Worm (Caenorhabditis elegans) whole organism, L4 larva: Measurements from ENCODE around the gene npr-31.

Experiments used
- Y5F2A.4 ChIP-seq: fragments of 200-800 bp; sonication (Bioruptor generic); optimal IDR thresholded peaks from 2 replicates; lab custom pipeline; 2018; ENCODE audit warnings: mild to moderate bottlenecking, missing genetic modification characterization, missing compliant biosample characterization
- aly-2 ChIP-seq: sonication (generic microtip); optimal IDR thresholded peaks from 2 replicates; lab custom pipeline; 2018; ENCODE audit warnings: missing biosample characterization, missing genetic modification characterization
- ceh-44 ChIP-seq: fragments of 200-800 bp; sonication (Bioruptor generic); IDR thresholded peaks from 2 replicates; pipeline ENCODE4 v1.3.6; 2022; ENCODE audit warnings: missing genetic modification reagents, missing genetic modification characterization, missing compliant biosample characterization
- ctbp-1 ChIP-seq: fragments of 200-800 bp; sonication (Bioruptor generic); IDR thresholded peaks from 2 replicates; pipeline ENCODE4 v1.3.6; 2022; ENCODE audit warnings: missing genetic modification reagents, missing genetic modification characterization, missing compliant biosample characterization
- daf-12 ChIP-seq: fragments of 150-350 bp; optimal IDR thresholded peaks from 2 replicates; lab custom pipeline; 2014; ENCODE audit warnings: missing biosample characterization, missing genetic modification reagents, missing genetic modification characterization
- daf-19 ChIP-seq: fragments of 200-800 bp; sonication (Bioruptor generic); conservative IDR thresholded peaks from 2 replicates; pipeline ENCODE4 v1.3.6; 2022; ENCODE audit warnings: missing genetic modification characterization, missing compliant biosample characterization
- dmd-8 ChIP-seq: fragments of 200-800 bp; sonication (Bioruptor generic); IDR thresholded peaks from 2 replicates; pipeline ENCODE4 v1.3.6; 2022; ENCODE audit warnings: missing genetic modification characterization, missing compliant biosample characterization
- egl-27 ChIP-seq: sonication (generic microtip); optimal IDR thresholded peaks from 3 replicates; lab custom pipeline; 2017; ENCODE audit warnings: missing biosample characterization, missing genetic modification reagents, missing genetic modification characterization
- egl-43 ChIP-seq: fragments of 200-800 bp; sonication (Bioruptor generic); IDR thresholded peaks from 2 replicates; pipeline ENCODE4 v1.3.6; 2022; ENCODE audit warnings: missing genetic modification reagents, missing genetic modification characterization, missing compliant biosample characterization
- fkh-10 ChIP-seq: fragments of 150-350 bp; optimal IDR thresholded peaks from 2 replicates; lab custom pipeline; 2014; ENCODE audit warnings: missing biosample characterization, missing genetic modification reagents, missing genetic modification characterization
- gei-8 ChIP-seq: fragments of 200-800 bp; sonication (Bioruptor generic); optimal IDR thresholded peaks from 2 replicates; lab custom pipeline; 2018; ENCODE audit warnings: mild to moderate bottlenecking, missing genetic modification characterization, missing compliant biosample characterization
- lin-1 ChIP-seq: fragments of 200-800 bp; sonication (Bioruptor generic); IDR thresholded peaks from 2 replicates; pipeline ENCODE4 v1.3.6; 2022; ENCODE audit warnings: missing genetic modification reagents, missing genetic modification characterization, missing compliant biosample characterization
- lir-3 ChIP-seq: sonication (generic microtip); optimal IDR thresholded peaks from 2 replicates; lab custom pipeline; 2016; ENCODE audit warnings: mild to moderate bottlenecking, missing genetic modification characterization, missing compliant biosample characterization
- lsy-2 ChIP-seq, 2 experiments: fragments of 150-350 bp in 1 of 2; sonication (generic microtip) in 1 of 2; optimal IDR thresholded peaks; 2 replicates each; lab custom pipeline; 2014 to 2017; ENCODE audit warnings: missing biosample characterization in 2 of 2, missing genetic modification characterization in 2 of 2
- madf-9 ChIP-seq: fragments of 200-800 bp; sonication (Bioruptor generic); conservative IDR thresholded peaks from 2 replicates; pipeline ENCODE4 v1.3.6; 2022; ENCODE audit warnings: missing genetic modification reagents, missing genetic modification characterization, missing compliant biosample characterization
- mdl-1 ChIP-seq, 2 experiments: fragments of 150-350 bp in 1 of 2; sonication (generic microtip) in 1 of 2; optimal IDR thresholded peaks; 2 replicates each; lab custom pipeline; 2014 to 2017; ENCODE audit warnings: missing biosample characterization in 2 of 2, missing genetic modification characterization in 2 of 2
- nhr-102 ChIP-seq: sonication (generic microtip); optimal IDR thresholded peaks from 2 replicates; lab custom pipeline; 2016; ENCODE audit warnings: mild to moderate bottlenecking, missing genetic modification characterization, moderate library complexity, missing compliant biosample characterization
- nhr-111 ChIP-seq: fragments of 200-800 bp; sonication (Bioruptor generic); optimal IDR thresholded peaks from 2 replicates; lab custom pipeline; 2018; ENCODE audit warnings: mild to moderate bottlenecking, missing genetic modification characterization, missing compliant biosample characterization
- nhr-25 ChIP-seq: sonication (generic microtip); optimal IDR thresholded peaks from 2 replicates; lab custom pipeline; 2017; ENCODE audit warnings: missing genetic modification characterization, mild to moderate bottlenecking, missing compliant biosample characterization, antibody characterized with exemption, moderate library complexity, borderline replicate concordance; ENCODE audit not compliant: insufficient read depth
- nhr-42 ChIP-seq: fragments of 200-800 bp; sonication (Bioruptor generic); IDR thresholded peaks from 2 replicates; pipeline ENCODE4 v1.3.6; 2022; ENCODE audit warnings: missing genetic modification characterization, missing compliant biosample characterization
- nhr-77 ChIP-seq: fragments of 150-350 bp; optimal IDR thresholded peaks from 2 replicates; lab custom pipeline; 2014; ENCODE audit warnings: missing biosample characterization, missing genetic modification characterization
- sdz-12 ChIP-seq: fragments of 200-800 bp; sonication (Bioruptor generic); optimal IDR thresholded peaks from 2 replicates; lab custom pipeline; 2018; ENCODE audit warnings: mild to moderate bottlenecking, missing genetic modification characterization, missing compliant biosample characterization
- spr-3 ChIP-seq: fragments of 200-800 bp; sonication (Bioruptor generic); optimal IDR thresholded peaks from 2 replicates; lab custom pipeline; 2018; ENCODE audit warnings: mild to moderate bottlenecking, missing genetic modification characterization, missing compliant biosample characterization
- tag-97 ChIP-seq: fragments of 200-800 bp; sonication (Bioruptor generic); IDR thresholded peaks from 2 replicates; pipeline ENCODE4 v1.3.6; 2022; ENCODE audit warnings: missing genetic modification characterization, missing compliant biosample characterization
- unc-39 ChIP-seq: sonication (generic microtip); optimal IDR thresholded peaks from 2 replicates; lab custom pipeline; 2017; ENCODE audit warnings: missing biosample characterization, missing genetic modification characterization
- vab-7 ChIP-seq: fragments of 200-800 bp; sonication (Bioruptor generic); IDR thresholded peaks from 2 replicates; pipeline ENCODE4 v1.3.6; 2022; ENCODE audit warnings: missing genetic modification reagents, missing genetic modification characterization, missing compliant biosample characterization

Gene npr-31

DNA sequence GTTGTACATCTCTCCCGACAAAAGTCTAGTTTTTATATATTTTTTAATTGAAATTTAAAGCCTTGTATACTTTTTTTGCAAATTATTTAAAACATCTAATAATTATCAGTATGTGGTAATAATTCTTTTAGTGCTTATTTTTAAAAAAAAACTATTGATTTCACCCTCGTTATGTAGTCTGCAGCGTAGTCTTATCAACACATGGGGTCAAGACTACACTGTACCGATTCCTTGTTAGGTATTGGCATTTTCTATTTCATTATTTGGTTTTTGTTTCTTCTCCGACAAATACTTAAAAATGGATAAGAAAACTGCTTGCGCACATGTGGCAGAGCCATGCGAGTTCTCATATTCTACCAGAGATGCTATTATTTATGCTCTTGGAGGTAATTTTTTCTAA is 51.6 kb downstream of the npr-31 start, which contains the start of gene maoc-1 (continued):
- TF ChIP-seq ceh-44 (GFP tag; lab: Robert Waterston, UW) (no peak), fkh-10 (no peak), daf-19 (GFP tag; lab: Robert Waterston, UW) (no peak), nhr-25 (no peak), Y5F2A.4 (GFP tag; lab: Kevin White, UChicago) (no peak), dmd-8 (GFP tag; lab: Robert Waterston, UW) (no peak), nhr-77 (tag; lab: Kevin White, UChicago) (peak; percentile 37), lir-3 (tag; lab: Kevin White, UChicago) (no peak), nhr-102 (tag; lab: Kevin White, UChicago) (no peak), egl-43 (GFP tag; lab: Robert Waterston, UW) (no peak), nhr-111 (GFP tag; lab: Kevin White, UChicago) (no peak), nhr-42 (no peak), vab-7 (no peak), spr-3 (GFP tag; lab: Kevin White, UChicago) (no peak), sdz-12 (GFP tag; lab: Kevin White, UChicago) (no peak), egl-27 (tag; lab: Kevin White, UChicago) (no peak), unc-39 (tag; lab: Kevin White, UChicago) (no peak), tag-97 (GFP tag; lab: Robert Waterston, UW) (no peak), aly-2 (no peak), lsy-2 (tag; optimal IDR thresholded peaks at IDR 0.05; lab: Kevin White, UChicago) (peak in 1 of 2 experiments; percentile 5), gei-8 (GFP tag; lab: Kevin White, UChicago) (no peak), lin-1 (no peak), mdl-1 (tag; optimal IDR thresholded peaks at IDR 0.05; lab: Kevin White, UChicago) (peak in 1 of 2 experiments; percentile 21), ctbp-1 (GFP tag; lab: Robert Waterston, UW) (no peak), madf-9 (no peak), daf-12 (tag; lab: Kevin White, UChicago) (no peak)
- TF ChIP-seq, all 104 proteins: peak for 9
